Fruit fly (Drosophila melanogaster) whole organism, embryonic: ENCODE results near the gene sea.
A peak's percentile ranks its signal among the peaks of the same experiment; 100 is the strongest.

Experiments
- ATbp ChIP-seq: fragments of 200-800 bp; sonication (Bioruptor generic); optimal IDR thresholded peaks from 2 replicates; lab custom pipeline; 2017; ENCODE audit warnings: missing biosample characterization, mild to moderate bottlenecking, missing genetic modification characterization, missing genetic modification reagents
- CG10431 ChIP-seq: fragments of 200-800 bp; sonication (Bioruptor generic); optimal IDR thresholded peaks from 3 replicates; lab custom pipeline; 2018; ENCODE audit warnings: missing biosample characterization, mild to moderate bottlenecking, missing genetic modification characterization
- CG13123 ChIP-seq: fragments of 200-800 bp; sonication (Bioruptor generic); optimal IDR thresholded peaks from 2 replicates; lab custom pipeline; 2016; ENCODE audit warnings: missing biosample characterization, missing genetic modification characterization
- CG16779 ChIP-seq: fragments of 200-800 bp; sonication (Bioruptor generic); IDR thresholded peaks from 2 replicates; pipeline ENCODE4 v1.3.6; 2022; ENCODE audit warnings: missing biosample characterization, missing genetic modification characterization
- CG16815 ChIP-seq: fragments of 200-800 bp; sonication (Bioruptor generic); optimal IDR thresholded peaks from 3 replicates; lab custom pipeline; 2017; ENCODE audit warnings: missing biosample characterization, mild to moderate bottlenecking, missing genetic modification characterization
- CG16863 ChIP-seq: fragments of 200-800 bp; sonication (Bioruptor generic); optimal IDR thresholded peaks from 3 replicates; lab custom pipeline; 2016; ENCODE audit warnings: missing biosample characterization, missing genetic modification characterization
- CG18011 ChIP-seq: fragments of 200-800 bp; sonication (Bioruptor generic); optimal IDR thresholded peaks from 2 replicates; lab custom pipeline; 2017; ENCODE audit warnings: missing biosample characterization, missing genetic modification characterization, mild to moderate bottlenecking, moderate library complexity, missing genotype
- CG2129 ChIP-seq: fragments of 200-800 bp; sonication (Bioruptor generic); IDR thresholded peaks from 2 replicates; pipeline ENCODE4 v1.3.6; 2022; ENCODE audit warnings: missing biosample characterization, missing genetic modification characterization; ENCODE audit not compliant: partially characterized antibody
- CG31365 ChIP-seq: fragments of 200-800 bp; sonication (Bioruptor generic); optimal IDR thresholded peaks from 2 replicates; lab custom pipeline; 2018; ENCODE audit warnings: missing biosample characterization, mild to moderate bottlenecking, missing genetic modification characterization
- CG3407 ChIP-seq: fragments of 200-800 bp; sonication (Bioruptor generic); optimal IDR thresholded peaks from 2 replicates; lab custom pipeline; 2018; ENCODE audit warnings: missing biosample characterization, mild to moderate bottlenecking, missing genetic modification characterization
- CG3726 ChIP-seq: fragments of 200-800 bp; sonication (Bioruptor generic); IDR thresholded peaks from 3 replicates; pipeline ENCODE4, ENCODE4 v1.3.6; 2022; ENCODE audit warnings: missing biosample characterization, missing genetic modification characterization
- CG4617 ChIP-seq: fragments of 200-800 bp; sonication (Bioruptor generic); optimal IDR thresholded peaks from 3 replicates; lab custom pipeline; 2016; ENCODE audit warnings: missing biosample characterization, missing genetic modification characterization, borderline replicate concordance
- CG6765 ChIP-seq: fragments of 200-800 bp; sonication (Bioruptor generic); optimal IDR thresholded peaks from 3 replicates; lab custom pipeline; 2017; ENCODE audit warnings: missing biosample characterization, mild to moderate bottlenecking, missing genetic modification characterization
- CG7786 ChIP-seq: fragments of 200-800 bp; sonication (Bioruptor generic); optimal IDR thresholded peaks from 2 replicates; lab custom pipeline; 2016; ENCODE audit warnings: missing biosample characterization, missing genetic modification characterization
- CG9437 ChIP-seq: fragments of 200-800 bp; sonication (Bioruptor generic); optimal IDR thresholded peaks from 2 replicates; lab custom pipeline; 2018; ENCODE audit warnings: missing biosample characterization, mild to moderate bottlenecking, missing genetic modification characterization
- CG9727 ChIP-seq: fragments of 200-800 bp; sonication (Bioruptor generic); optimal IDR thresholded peaks from 3 replicates; lab custom pipeline; 2017; ENCODE audit warnings: missing biosample characterization, mild to moderate bottlenecking, missing genetic modification characterization
- CG9817 ChIP-seq: fragments of 200-800 bp; sonication (Bioruptor generic); optimal IDR thresholded peaks from 2 replicates; lab custom pipeline; 2018; ENCODE audit warnings: missing biosample characterization, mild to moderate bottlenecking, missing genetic modification characterization, moderate library complexity
- CG9932 ChIP-seq: fragments of 200-800 bp; sonication (Bioruptor generic); IDR thresholded peaks from 2 replicates; pipeline ENCODE4 v1.3.6; 2022; ENCODE audit warnings: missing biosample characterization, missing genetic modification characterization
- Ets65A ChIP-seq: fragments of 200-800 bp; sonication (Bioruptor generic); peaks from one replicate; lab custom pipeline; 2016; ENCODE audit warnings: missing biosample characterization, missing genetic modification characterization
- Fer2 ChIP-seq: fragments of 200-800 bp; sonication (Bioruptor generic); optimal IDR thresholded peaks from 2 replicates; lab custom pipeline; 2018; ENCODE audit warnings: missing biosample characterization, mild to moderate bottlenecking, missing genetic modification characterization, moderate library complexity
- GATAe ChIP-seq: fragments of 200-800 bp; sonication (Bioruptor generic); conservative IDR thresholded peaks from 2 replicates; pipeline ENCODE4 v1.3.6; 2022; ENCODE audit warnings: missing biosample characterization, missing genetic modification characterization
- H15 ChIP-seq: fragments of 200-800 bp; sonication (Bioruptor generic); IDR thresholded peaks from 3 replicates; pipeline ENCODE4 v1.3.6; 2022; ENCODE audit warnings: missing biosample characterization, missing genetic modification characterization
- HmgZ ChIP-seq: fragments of 200-800 bp; sonication (Bioruptor generic); optimal IDR thresholded peaks from 2 replicates; lab custom pipeline; 2018; ENCODE audit warnings: missing biosample characterization, mild to moderate bottlenecking, missing genetic modification characterization
- Hr51 ChIP-seq, 2 experiments: fragments of 200-800 bp; sonication (Bioruptor generic); optimal IDR thresholded peaks; 2 replicates in 1 of 2; 3 replicates in 1 of 2; lab custom pipeline; 2016 to 2018; ENCODE audit warnings: missing biosample characterization in 2 of 2, missing genetic modification characterization in 2 of 2, mild to moderate bottlenecking in 1 of 2, moderate library complexity in 1 of 2
- MBD-R2 ChIP-seq: fragments of 200-800 bp; sonication (Bioruptor generic); IDR thresholded peaks from 2 replicates; pipeline ENCODE4 v1.3.6; 2022; ENCODE audit warnings: missing biosample characterization, missing genetic modification characterization
- ab ChIP-seq: fragments of 200-800 bp; sonication (Bioruptor generic); optimal IDR thresholded peaks from 2 replicates; lab custom pipeline; 2016; ENCODE audit warnings: missing biosample characterization, missing genetic modification characterization
- ap ChIP-seq: fragments of 200-800 bp; sonication (Bioruptor generic); IDR thresholded peaks from 2 replicates; pipeline ENCODE4 v1.3.6; 2022; ENCODE audit warnings: missing biosample characterization, missing genetic modification characterization
- eve ChIP-seq, 2 experiments: fragments of >200 bp; optimal IDR thresholded peaks; 2 replicates each; lab custom pipeline; 2017; ENCODE audit warnings: missing biosample characterization in 2 of 2, missing genetic modification characterization in 2 of 2
- fd64A ChIP-seq: fragments of 200-800 bp; sonication (Bioruptor generic); optimal IDR thresholded peaks from 3 replicates; lab custom pipeline; 2018; ENCODE audit warnings: missing biosample characterization, mild to moderate bottlenecking, missing genetic modification characterization
- grn ChIP-seq: fragments of 200-800 bp; sonication (Bioruptor generic); optimal IDR thresholded peaks from 3 replicates; lab custom pipeline; 2017; ENCODE audit warnings: missing biosample characterization, missing genetic modification characterization
- gro ChIP-seq: fragments of 200-800 bp; sonication (Bioruptor generic); optimal IDR thresholded peaks from 2 replicates; lab custom pipeline; 2016; ENCODE audit warnings: missing biosample characterization, missing genetic modification characterization
- gsb-n ChIP-seq: fragments of 200-800 bp; sonication (Bioruptor generic); optimal IDR thresholded peaks from 3 replicates; lab custom pipeline; 2018; ENCODE audit warnings: missing biosample characterization, mild to moderate bottlenecking, missing genetic modification characterization
- her ChIP-seq: fragments of 200-800 bp; sonication (Bioruptor generic); optimal IDR thresholded peaks from 2 replicates; lab custom pipeline; 2016; ENCODE audit warnings: missing biosample characterization, missing genetic modification characterization
- jing ChIP-seq: fragments of 200-800 bp; sonication (Bioruptor generic); optimal IDR thresholded peaks from 2 replicates; lab custom pipeline; 2018; ENCODE audit warnings: missing biosample characterization, mild to moderate bottlenecking, missing genetic modification characterization
- ken ChIP-seq: fragments of 200-800 bp; sonication (Bioruptor generic); IDR thresholded peaks from 3 replicates; pipeline ENCODE4 v1.3.6; 2022; ENCODE audit warnings: missing biosample characterization, missing genetic modification characterization
- lmd ChIP-seq: fragments of 200-800 bp; sonication (Bioruptor generic); IDR thresholded peaks from 2 replicates; pipeline ENCODE4 v1.3.6; 2022; ENCODE audit warnings: missing biosample characterization, missing genetic modification characterization
- luna ChIP-seq: fragments of 200-800 bp; sonication (Bioruptor generic); optimal IDR thresholded peaks from 2 replicates; lab custom pipeline; 2016; ENCODE audit warnings: missing biosample characterization, missing genetic modification characterization
- nerfin-1 ChIP-seq: fragments of 200-800 bp; sonication (Bioruptor generic); optimal IDR thresholded peaks from 3 replicates; lab custom pipeline; 2019; ENCODE audit warnings: missing biosample characterization, mild to moderate bottlenecking, missing genetic modification characterization, moderate library complexity
- org-1 ChIP-seq: fragments of 200-800 bp; sonication (Bioruptor generic); optimal IDR thresholded peaks from 2 replicates; lab custom pipeline; 2017; ENCODE audit warnings: missing biosample characterization, missing genetic modification characterization
- prd ChIP-seq, 3 experiments: fragments of >200 bp in 2 of 3; fragments of 200-800 bp in 1 of 3; sonication (Bioruptor generic) in 1 of 3; optimal IDR thresholded peaks in 2 of 3; IDR thresholded peaks in 1 of 3; 2 replicates in 2 of 3; 3 replicates in 1 of 3; pipeline versions ENCODE4 v1.3.6 to Lab custom; 2017 to 2022; ENCODE audit warnings: missing biosample characterization in 1 of 3, missing genetic modification characterization in 1 of 3
- scrt ChIP-seq: fragments of 200-800 bp; sonication (Bioruptor generic); optimal IDR thresholded peaks from 2 replicates; lab custom pipeline; 2018; ENCODE audit warnings: missing biosample characterization, mild to moderate bottlenecking, missing genetic modification characterization, moderate library complexity
- shn ChIP-seq: fragments of 200-800 bp; sonication (Bioruptor generic); optimal IDR thresholded peaks from 3 replicates; lab custom pipeline; 2016; ENCODE audit warnings: missing biosample characterization, missing genetic modification characterization
- sisA ChIP-seq: fragments of 200-800 bp; sonication (Bioruptor generic); IDR thresholded peaks from 2 replicates; pipeline ENCODE4 v1.3.6; 2022; ENCODE audit warnings: missing biosample characterization, missing genetic modification characterization
- tgo ChIP-seq: fragments of 200-800 bp; sonication (Bioruptor generic); IDR thresholded peaks from 3 replicates; pipeline ENCODE4 v1.3.6; 2022; ENCODE audit warnings: missing biosample characterization, missing genetic modification characterization
- unpg ChIP-seq: fragments of 200-800 bp; sonication (Bioruptor generic); optimal IDR thresholded peaks from 3 replicates; lab custom pipeline; 2018; ENCODE audit warnings: missing biosample characterization, mild to moderate bottlenecking, missing genetic modification characterization, moderate library complexity
- vvl ChIP-seq: fragments of 200-800 bp; sonication (Bioruptor generic); IDR thresholded peaks from 2 replicates; pipeline ENCODE4 v1.3.6; 2022; ENCODE audit warnings: missing biosample characterization, missing genetic modification characterization
- wdn ChIP-seq: fragments of 200-800 bp; sonication (Bioruptor generic); IDR thresholded peaks from 2 replicates; pipeline ENCODE4 v1.3.6; 2022; ENCODE audit warnings: missing biosample characterization, missing genetic modification characterization
- z ChIP-seq: fragments of 200-800 bp; sonication (Bioruptor generic); IDR thresholded peaks from 3 replicates; pipeline ENCODE4 v1.3.6; 2022; ENCODE audit warnings: missing biosample characterization, missing genetic modification characterization
- zen ChIP-seq: fragments of 200-800 bp; sonication (Bioruptor generic); optimal IDR thresholded peaks from 3 replicates; lab custom pipeline; 2018; ENCODE audit warnings: missing biosample characterization, mild to moderate bottlenecking, missing genetic modification characterization, moderate library complexity

The sea gene

dm6 chr3R:11613252-11614036 is 46.6 kb upstream of the sea start (continued):
- TF ChIP-seq eve (GFP tag; optimal IDR thresholded peaks at IDR 0.05; lab: Kevin White, UChicago) (peak in 1 of 2 experiments; percentile 18), scrt (GFP tag; lab: Kevin White, UChicago) (no peak), HmgZ (peak; percentile 75), CG2129 (GFP tag; lab: Robert Waterston, UW) (no peak), her (GFP tag; lab: Kevin White, UChicago) (peak; percentile 3), org-1 (GFP tag; lab: Kevin White, UChicago) (no peak), CG18011 (no peak), z (GFP tag; lab: Robert Waterston, UW) (no peak), vvl (GFP tag; lab: Robert Waterston, UW) (peak; percentile 82), ATbp (GFP tag; lab: Kevin White, UChicago) (peak; percentile 1), nerfin-1 (tag; lab: Kevin White, UChicago) (no peak), grn (GFP tag; lab: Kevin White, UChicago) (peak; percentile 20), CG4617 (GFP tag; lab: Kevin White, UChicago) (peak; percentile 18), CG7786 (GFP tag; lab: Kevin White, UChicago) (peak; percentile 34), lmd (GFP tag; lab: Robert Waterston, UW) (peak; percentile 69), Ets65A (GFP tag; lab: Kevin White, UChicago) (peak; percentile 98), sisA (peak; percentile 75), Hr51 (GFP tag; optimal IDR thresholded peaks at IDR 0.05; lab: Kevin White, UChicago) (peak; percentile 48 to 54), CG9817 (tag; lab: Kevin White, UChicago) (peak; percentile 63), CG9727 (GFP tag; lab: Kevin White, UChicago) (peak; percentile 44), H15 (GFP tag; lab: Robert Waterston, UW) (peak; percentile 75), CG10431 (GFP tag; lab: Kevin White, UChicago) (no peak), shn (GFP tag; lab: Kevin White, UChicago) (peak; percentile 38), ab (peak; percentile 29), luna (GFP tag; lab: Kevin White, UChicago) (no peak), CG16863 (GFP tag; lab: Kevin White, UChicago) (peak; percentile 34), CG16815 (GFP tag; lab: Kevin White, UChicago) (peak; percentile 42), GATAe (no peak), ken (GFP tag; lab: Robert Waterston, UW) (peak; percentile 74; the same call in 2 of the 3 replicates), gsb-n (tag; lab: Kevin White, UChicago) (peak; percentile 21), CG3407 (GFP tag; lab: Kevin White, UChicago) (no peak), CG3726 (GFP tag; lab: Robert Waterston, UW) (no peak), prd (optimal IDR thresholded peaks at IDR 0.05; lab: Kevin White, UChicago) (no peak), prd (GFP tag; IDR thresholded peaks at IDR 0.05; lab: Robert Waterston, UW) (peak; percentile 75), CG13123 (peak; percentile 27), unpg (peak; percentile 18), zen (peak; percentile 79), tgo (GFP tag; lab: Robert Waterston, UW) (peak; percentile 65), fd64A (GFP tag; lab: Kevin White, UChicago) (no peak), Fer2 (tag; lab: Kevin White, UChicago) (no peak), gro (peak; percentile 22), CG9932 (GFP tag; lab: Robert Waterston, UW) (peak; percentile 82), CG16779 (GFP tag; lab: Robert Waterston, UW) (peak; percentile 13; the same call in 1 of the 2 replicates), wdn (GFP tag; lab: Robert Waterston, UW) (no peak), jing (no peak), MBD-R2 (GFP tag; lab: Robert Waterston, UW) (no peak), CG6765 (GFP tag; lab: Kevin White, UChicago) (no peak), CG9437 (GFP tag; lab: Kevin White, UChicago) (no peak), CG31365 (no peak), ap (GFP tag; lab: Robert Waterston, UW) (peak; percentile 11; the same call in 1 of the 2 replicates)
